Fruit fly (Drosophila melanogaster): ENCODE measurements around the gene beta-PheRS.

beta-PheRS gene

dm6 chr3R:24295556-24296465 is 43.3 kb upstream of the beta-PheRS start (continued):
- TF ChIP-seq CG30431 (GFP tag; optimal IDR thresholded peaks at IDR 0.05) (peak; percentile 81), CG2712 (tag; optimal IDR thresholded peaks at IDR 0.05) (peak; percentile 85), CG10543 (GFP tag; optimal IDR thresholded peaks at IDR 0.05) (peak; percentile 46), D19B (GFP tag; optimal IDR thresholded peaks at IDR 0.05) (peak; percentile 29), CG2889 (GFP tag; IDR thresholded peaks at IDR 0.05) (peak; percentile 78), Hr51 (GFP tag; optimal IDR thresholded peaks at IDR 0.05) (peak; percentile 67 to 78), CG12659 (GFP tag; optimal IDR thresholded peaks at IDR 0.05) (peak; percentile 78), vfl (GFP tag; optimal IDR thresholded peaks at IDR 0.05) (peak; percentile 69), CG4730 (GFP tag; IDR thresholded peaks at IDR 0.05) (peak; percentile 76), CG15601 (tag; optimal IDR thresholded peaks at IDR 0.05) (peak; percentile 60), CG13287 (GFP tag; IDR thresholded peaks at IDR 0.05; ENCODE audit: partially characterized antibody) (no peak), org-1 (GFP tag; optimal IDR thresholded peaks at IDR 0.05) (peak; percentile 64), ems (GFP tag; optimal IDR thresholded peaks at IDR 0.05) (peak; percentile 53), tup (GFP tag; optimal IDR thresholded peaks at IDR 0.05) (peak; percentile 61), Aef1 (GFP tag; IDR thresholded peaks at IDR 0.05) (peak; percentile 76), CG34422 (GFP tag; IDR thresholded peaks at IDR 0.05) (peak; percentile 91), CG15514 (GFP tag; optimal IDR thresholded peaks at IDR 0.05) (peak; percentile 49), ato (GFP tag; IDR thresholded peaks at IDR 0.05; ENCODE audit: partially characterized antibody) (no peak), CG12299 (tag; optimal IDR thresholded peaks at IDR 0.05) (peak; percentile 65), Atf3 (GFP tag; optimal IDR thresholded peaks at IDR 0.05) (peak; percentile 64), CG10654 (GFP tag; optimal IDR thresholded peaks at IDR 0.05) (no peak), nau (GFP tag; optimal IDR thresholded peaks at IDR 0.05) (peak; percentile 12), CG10979 (tag; optimal IDR thresholded peaks at IDR 0.05) (peak; percentile 41), ase (GFP tag; IDR thresholded peaks at IDR 0.05) (peak; percentile 68; the same call in 2 of the 3 replicates), Bgb (GFP tag; IDR thresholded peaks at IDR 0.05; ENCODE audit: partially characterized antibody) (no peak), CG3163 (GFP tag; optimal IDR thresholded peaks at IDR 0.05) (peak; percentile 34), Camta (GFP tag; optimal IDR thresholded peaks at IDR 0.05) (peak; percentile 51), CG10565 (GFP tag; optimal IDR thresholded peaks at IDR 0.05) (no peak), YL-1 (GFP tag; optimal IDR thresholded peaks at IDR 0.05) (no peak), bbx (GFP tag; IDR thresholded peaks at IDR 0.05; ENCODE audit: partially characterized antibody) (no peak), CG14710 (tag; optimal IDR thresholded peaks at IDR 0.05) (peak; percentile 67), sima (GFP tag; optimal IDR thresholded peaks at IDR 0.05) (no peak), CG12155 (GFP tag; optimal IDR thresholded peaks at IDR 0.05) (peak; percentile 81), Stat92E (GFP tag; optimal IDR thresholded peaks at IDR 0.05) (no peak), scrt (GFP tag; optimal IDR thresholded peaks at IDR 0.05) (peak; percentile 73), nom (GFP tag; optimal IDR thresholded peaks at IDR 0.05) (peak; percentile 91), yki (optimal IDR thresholded peaks at IDR 0.05) (no peak), CG9609 (GFP tag; optimal IDR thresholded peaks at IDR 0.05) (peak; percentile 46), shn (GFP tag; optimal IDR thresholded peaks at IDR 0.05) (peak; percentile 27), CoRest (tag; optimal IDR thresholded peaks at IDR 0.05) (peak; percentile 85), CG7963 (GFP tag; IDR thresholded peaks at IDR 0.05; ENCODE audit: partially characterized antibody) (no peak), gt (GFP tag; IDR thresholded peaks at IDR 0.05) (no peak), amos (GFP tag; IDR thresholded peaks at IDR 0.05; ENCODE audit: partially characterized antibody) (no peak), ash1 (GFP tag; optimal IDR thresholded peaks at IDR 0.05) (no peak), dysf (GFP tag; IDR thresholded peaks at IDR 0.05) (peak; percentile 86), fd64A (GFP tag; optimal IDR thresholded peaks at IDR 0.05) (no peak), CG4424 (GFP tag; optimal IDR thresholded peaks at IDR 0.05) (peak; percentile 32)

All from whole organism, embryonic.